Worm (Caenorhabditis elegans) whole organism, young adult: ENCODE measurements around the gene sru-28.

Source experiments
- B0035.1 ChIP-seq: sonication (generic microtip); optimal IDR thresholded peaks from 2 replicates; lab custom pipeline; 2016; ENCODE audit warnings: missing genetic modification characterization, mild to moderate bottlenecking, missing compliant biosample characterization, missing genotype, missing genetic modification reagents
- C17E4.6 ChIP-seq: fragments of 200-800 bp; sonication (Bioruptor generic); IDR thresholded peaks from 2 replicates; pipeline ENCODE4 v1.3.6; 2022; ENCODE audit warnings: missing genetic modification reagents, missing genetic modification characterization, missing compliant biosample characterization
- F37B4.10 ChIP-seq: fragments of 200-800 bp; sonication (Bioruptor generic); IDR thresholded peaks from 2 replicates; pipeline ENCODE4 v1.3.6; 2022; ENCODE audit warnings: missing genetic modification characterization, missing compliant biosample characterization
- F49E8.2 ChIP-seq: sonication (generic microtip); optimal IDR thresholded peaks from 3 replicates; lab custom pipeline; 2017; ENCODE audit warnings: missing genetic modification characterization, mild to moderate bottlenecking, missing compliant biosample characterization, antibody characterized with exemption, moderate library complexity; ENCODE audit not compliant: insufficient read depth
- T07F8.4 ChIP-seq: sonication (generic microtip); optimal IDR thresholded peaks from 2 replicates; lab custom pipeline; 2016; ENCODE audit warnings: mild to moderate bottlenecking, missing genetic modification characterization, moderate library complexity, missing compliant biosample characterization
- T26A5.8 ChIP-seq: sonication (generic microtip); optimal IDR thresholded peaks from 2 replicates; lab custom pipeline; 2016; ENCODE audit warnings: missing genetic modification characterization, missing compliant biosample characterization
- Y53F4B.3 ChIP-seq: fragments of 200-800 bp; sonication (Bioruptor generic); IDR thresholded peaks from 2 replicates; pipeline ENCODE4 v1.3.6; 2022; ENCODE audit warnings: missing genetic modification reagents, missing genetic modification characterization, missing compliant biosample characterization
- Y53G8AR.9 ChIP-seq: fragments of 200-800 bp; sonication (Bioruptor generic); conservative IDR thresholded peaks from 2 replicates; pipeline ENCODE4 v1.3.6; 2022; ENCODE audit warnings: missing genetic modification reagents, missing genetic modification characterization, missing compliant biosample characterization
- Y79H2A.3 ChIP-seq: fragments of 200-800 bp; sonication (Bioruptor generic); conservative IDR thresholded peaks from 2 replicates; pipeline ENCODE4 v1.3.6; 2022; ENCODE audit warnings: missing genetic modification reagents, missing genetic modification characterization, missing compliant biosample characterization
- Y95B8A.8 ChIP-seq: fragments of 200-800 bp; sonication (Bioruptor generic); IDR thresholded peaks from 2 replicates; pipeline ENCODE4 v1.3.6; 2022; ENCODE audit warnings: missing genetic modification reagents, missing genetic modification characterization, missing compliant biosample characterization
- ama-1 ChIP-seq, 3 experiments: fragments of 150-350 bp in 1 of 3; sonication (generic microtip) in 2 of 3; optimal IDR thresholded peaks; 2 replicates each; lab custom pipeline; 2014 to 2018; ENCODE audit warnings: missing biosample characterization in 2 of 3, missing genetic modification characterization in 2 of 3, missing genetic modification reagents in 2 of 3
- attf-5 ChIP-seq: fragments of 200-800 bp; sonication (Bioruptor generic); optimal IDR thresholded peaks from 2 replicates; lab custom pipeline; 2018; ENCODE audit warnings: mild to moderate bottlenecking, missing genetic modification characterization, missing compliant biosample characterization
- bed-2 ChIP-seq: fragments of 200-800 bp; sonication (Bioruptor generic); IDR thresholded peaks from 2 replicates; pipeline ENCODE4 v1.3.6; 2022; ENCODE audit warnings: missing genetic modification reagents, missing genetic modification characterization, missing compliant biosample characterization
- cebp-2 ChIP-seq: fragments of 200-800 bp; sonication (Bioruptor generic); IDR thresholded peaks from 2 replicates; pipeline ENCODE4 v1.3.6; 2022; ENCODE audit warnings: missing genetic modification characterization, missing compliant biosample characterization
- ceh-40 ChIP-seq: fragments of 200-800 bp; sonication (Bioruptor generic); IDR thresholded peaks from 2 replicates; pipeline ENCODE4 v1.3.6; 2022; ENCODE audit warnings: missing genetic modification characterization, missing compliant biosample characterization
- ceh-79 ChIP-seq: sonication (generic microtip); optimal IDR thresholded peaks from 2 replicates; lab custom pipeline; 2017; ENCODE audit warnings: mild to moderate bottlenecking, missing genetic modification characterization, missing compliant biosample characterization
- chd-7 ChIP-seq: sonication (generic microtip); optimal IDR thresholded peaks from 2 replicates; lab custom pipeline; 2016; ENCODE audit warnings: mild to moderate bottlenecking, missing genetic modification characterization, moderate library complexity, missing compliant biosample characterization
- dpl-1 ChIP-seq: fragments of 150-350 bp; optimal IDR thresholded peaks from 2 replicates; lab custom pipeline; 2014; ENCODE audit warnings: missing biosample characterization, missing genetic modification reagents, missing genetic modification characterization
- efl-1 ChIP-seq: fragments of 150-350 bp; optimal IDR thresholded peaks from 2 replicates; lab custom pipeline; 2014; ENCODE audit warnings: missing biosample characterization, missing genetic modification reagents, missing genetic modification characterization
- egl-44 ChIP-seq: fragments of 200-800 bp; sonication (Bioruptor generic); IDR thresholded peaks from 2 replicates; pipeline ENCODE4 v1.3.6; 2022; ENCODE audit warnings: missing genetic modification reagents, missing genetic modification characterization, missing compliant biosample characterization
- egrh-3 ChIP-seq: fragments of 200-800 bp; sonication (Bioruptor generic); IDR thresholded peaks from 2 replicates; pipeline ENCODE4 v1.3.6; 2022; ENCODE audit warnings: missing genetic modification reagents, missing genetic modification characterization, missing compliant biosample characterization
- ekl-4 ChIP-seq: fragments of 200-800 bp; sonication (Bioruptor generic); IDR thresholded peaks from 2 replicates; pipeline ENCODE4 v1.3.6; 2022; ENCODE audit warnings: missing genetic modification reagents, missing genetic modification characterization, missing compliant biosample characterization
- him-1 ChIP-seq: sonication (generic microtip); optimal IDR thresholded peaks from 2 replicates; lab custom pipeline; 2016; ENCODE audit warnings: missing genotype, missing genetic modification reagents, missing genetic modification characterization, missing compliant biosample characterization
- hlh-26 ChIP-seq: fragments of 200-800 bp; sonication (Bioruptor generic); conservative IDR thresholded peaks from 2 replicates; pipeline ENCODE4 v1.3.6; 2022; ENCODE audit warnings: missing genetic modification reagents, missing genetic modification characterization, missing compliant biosample characterization
- hmg-1.2 ChIP-seq: fragments of 200-800 bp; sonication (Bioruptor generic); IDR thresholded peaks from 2 replicates; pipeline ENCODE4 v1.3.6; 2022; ENCODE audit warnings: missing genetic modification reagents, missing genetic modification characterization, missing compliant biosample characterization
- hmg-20 ChIP-seq: fragments of 200-800 bp; sonication (Bioruptor generic); IDR thresholded peaks from 2 replicates; pipeline ENCODE4 v1.3.6; 2022; ENCODE audit warnings: missing genetic modification reagents, missing genetic modification characterization, missing compliant biosample characterization
- hsf-1 ChIP-seq: fragments of 200-800 bp; sonication (Bioruptor generic); IDR thresholded peaks from 2 replicates; pipeline ENCODE4 v1.3.6; 2022; ENCODE audit warnings: missing genetic modification reagents, missing genetic modification characterization, missing compliant biosample characterization
- lag-1 ChIP-seq: fragments of 200-800 bp; sonication (Bioruptor generic); IDR thresholded peaks from 2 replicates; pipeline ENCODE4 v1.3.6; 2022; ENCODE audit warnings: missing genetic modification reagents, missing genetic modification characterization, missing compliant biosample characterization
- let-526 ChIP-seq: fragments of 200-800 bp; sonication (Bioruptor generic); IDR thresholded peaks from 2 replicates; pipeline ENCODE4 v1.3.6; 2022; ENCODE audit warnings: missing genetic modification reagents, missing genetic modification characterization, missing compliant biosample characterization
- let-607 ChIP-seq, 2 experiments: fragments of 200-800 bp in 1 of 2; sonication (Bioruptor generic) in 1 of 2; sonication (generic microtip) in 1 of 2; optimal IDR thresholded peaks; 2 replicates each; lab custom pipeline; 2016 to 2018; ENCODE audit warnings: mild to moderate bottlenecking in 2 of 2, missing compliant biosample characterization in 2 of 2, missing genetic modification characterization in 2 of 2, moderate library complexity in 2 of 2, missing genotype in 1 of 2
- lin-35 ChIP-seq, 3 experiments: fragments of 150-350 bp in 2 of 3; sonication (generic microtip) in 1 of 3; optimal IDR thresholded peaks; 2 replicates each; lab custom pipeline; 2014 to 2018; ENCODE audit warnings: missing biosample characterization in 3 of 3, missing genetic modification characterization in 3 of 3, missing genetic modification reagents in 3 of 3
- lin-54 ChIP-seq: fragments of 200-800 bp; sonication (Bioruptor generic); optimal IDR thresholded peaks from 2 replicates; lab custom pipeline; 2018; ENCODE audit warnings: mild to moderate bottlenecking, missing genetic modification characterization, missing compliant biosample characterization
- madf-10 ChIP-seq: sonication (generic microtip); optimal IDR thresholded peaks from 2 replicates; lab custom pipeline; 2016; ENCODE audit warnings: mild to moderate bottlenecking, missing genetic modification characterization, missing compliant biosample characterization
- mel-28 ChIP-seq: sonication (generic microtip); optimal IDR thresholded peaks from 2 replicates; lab custom pipeline; 2016; ENCODE audit warnings: borderline replicate concordance, mild to moderate bottlenecking, missing genetic modification characterization, missing compliant biosample characterization
- nfya-1 ChIP-seq: sonication (generic microtip); optimal IDR thresholded peaks from 2 replicates; lab custom pipeline; 2017; ENCODE audit warnings: antibody characterized with exemption, missing compliant biosample characterization, missing genetic modification characterization, borderline replicate concordance; ENCODE audit not compliant: insufficient read depth
- nfya-2 ChIP-seq: fragments of 200-800 bp; sonication (Bioruptor generic); IDR thresholded peaks from 2 replicates; pipeline ENCODE4 v1.3.6; 2022; ENCODE audit warnings: missing genetic modification reagents, missing genetic modification characterization, missing compliant biosample characterization
- nhr-120 ChIP-seq: fragments of 200-800 bp; sonication (Bioruptor generic); IDR thresholded peaks from 2 replicates; pipeline ENCODE4 v1.3.6; 2022; ENCODE audit warnings: missing genetic modification characterization, missing compliant biosample characterization
- nhr-27 ChIP-seq: fragments of 200-800 bp; sonication (Bioruptor generic); optimal IDR thresholded peaks from 2 replicates; lab custom pipeline; 2018; ENCODE audit warnings: mild to moderate bottlenecking, missing genetic modification characterization, moderate library complexity, missing compliant biosample characterization
- nhr-90 ChIP-seq: sonication (generic microtip); optimal IDR thresholded peaks from 2 replicates; lab custom pipeline; 2016; ENCODE audit warnings: missing genotype, mild to moderate bottlenecking, missing genetic modification characterization, missing compliant biosample characterization
- rcor-1 ChIP-seq: fragments of 200-800 bp; sonication (Bioruptor generic); IDR thresholded peaks from 2 replicates; pipeline ENCODE4 v1.3.6; 2022; ENCODE audit warnings: missing genetic modification reagents, missing genetic modification characterization, missing compliant biosample characterization
- sea-2 ChIP-seq: fragments of 200-800 bp; sonication (Bioruptor generic); IDR thresholded peaks from 2 replicates; pipeline ENCODE4 v1.3.6; 2022; ENCODE audit warnings: missing genetic modification characterization, missing compliant biosample characterization
- snpc-1.3 ChIP-seq: sonication (generic microtip); optimal IDR thresholded peaks from 2 replicates; lab custom pipeline; 2017; ENCODE audit warnings: missing genetic modification characterization, mild to moderate bottlenecking, missing compliant biosample characterization, antibody characterized with exemption, moderate library complexity, missing genotype, missing genetic modification reagents; ENCODE audit not compliant: insufficient read depth
- tlf-1 ChIP-seq: fragments of 200-800 bp; sonication (Bioruptor generic); optimal IDR thresholded peaks from 2 replicates; lab custom pipeline; 2018; ENCODE audit warnings: mild to moderate bottlenecking, missing genetic modification characterization, missing compliant biosample characterization
- unc-130 ChIP-seq: sonication (generic microtip); optimal IDR thresholded peaks from 2 replicates; lab custom pipeline; 2016; ENCODE audit warnings: missing genetic modification reagents, missing genetic modification characterization, missing compliant biosample characterization
- zim-3 ChIP-seq: sonication (generic microtip); optimal IDR thresholded peaks from 2 replicates; lab custom pipeline; 2017; ENCODE audit warnings: mild to moderate bottlenecking, missing genetic modification characterization, moderate library complexity, missing compliant biosample characterization
- ztf-28 ChIP-seq: fragments of 200-800 bp; sonication (Bioruptor generic); IDR thresholded peaks from 2 replicates; pipeline ENCODE4 v1.3.6; 2022; ENCODE audit warnings: missing genetic modification reagents, missing genetic modification characterization, missing compliant biosample characterization
- ztf-6 ChIP-seq: fragments of 200-800 bp; sonication (Bioruptor generic); IDR thresholded peaks from 2 replicates; pipeline ENCODE4 v1.3.6; 2022; ENCODE audit warnings: missing genetic modification reagents, missing genetic modification characterization, missing compliant biosample characterization

Gene sru-28

ce11 chrV:1474486-1475125 lies 31.5 kb upstream of the sru-28 start, which contains the start of the genes F53E2.2 and unc-60 (continued):
- TF ChIP-seq nhr-27 (tag; lab: Kevin White, UChicago) (no peak), F37B4.10 (GFP tag; lab: Robert Waterston, UW) (no peak), lag-1 (GFP tag; lab: Robert Waterston, UW) (no peak), ekl-4 (peak; percentile 15; the same call in 1 of the 2 replicates), hmg-1.2 (GFP tag; lab: Robert Waterston, UW) (peak; percentile 67; the same call in 1 of the 2 replicates), Y79H2A.3 (GFP tag; lab: Robert Waterston, UW) (no peak), snpc-1.3 (tag; lab: Kevin White, UChicago) (no peak), attf-5 (GFP tag; lab: Kevin White, UChicago) (peak; percentile 77), bed-2 (GFP tag; lab: Robert Waterston, UW) (no peak), ceh-79 (tag; lab: Kevin White, UChicago) (no peak), Y95B8A.8 (GFP tag; lab: Robert Waterston, UW) (no peak), tlf-1 (GFP tag; lab: Kevin White, UChicago) (no peak), T26A5.8 (tag; lab: Kevin White, UChicago) (no peak), ztf-6 (GFP tag; lab: Robert Waterston, UW) (no peak), B0035.1 (tag; lab: Kevin White, UChicago) (no peak), let-526 (GFP tag; lab: Robert Waterston, UW) (0 out of 2 replicates have a peak, but pooled peaks have one; percentile 42), nfya-2 (GFP tag; lab: Robert Waterston, UW) (no peak), hlh-26 (no peak), nhr-90 (tag; lab: Kevin White, UChicago) (no peak), him-1 (tag; lab: Kevin White, UChicago) (no peak), chd-7 (peak; percentile 17), C17E4.6 (no peak), hmg-20 (GFP tag; lab: Robert Waterston, UW) (no peak), egl-44 (GFP tag; lab: Robert Waterston, UW) (no peak; the same call in 1 of the 2 replicates), dpl-1 (no peak), efl-1 (GFP tag; lab: Kevin White, UChicago) (no peak), Y53G8AR.9 (GFP tag; lab: Robert Waterston, UW) (0 out of 2 replicates have a peak, but pooled peaks have one; percentile 41), ceh-40 (GFP tag; lab: Robert Waterston, UW) (0 out of 2 replicates have a peak, but pooled peaks have one; percentile 36), T07F8.4 (no peak), F49E8.2 (tag; lab: Kevin White, UChicago) (no peak), sea-2 (GFP tag; lab: Robert Waterston, UW) (no peak), nhr-120 (GFP tag; lab: Robert Waterston, UW) (no peak), lin-35 (GFP tag; optimal IDR thresholded peaks at IDR 0.05; lab: Kevin White, UChicago) (peak in 1 of 3 experiments; percentile 71), nfya-1 (tag; lab: Kevin White, UChicago) (no peak), Y53F4B.3 (GFP tag; lab: Robert Waterston, UW) (no peak), hsf-1 (GFP tag; lab: Robert Waterston, UW) (0 out of 2 replicates have a peak, but pooled peaks have one; percentile 40), unc-130 (no peak), madf-10 (tag; lab: Kevin White, UChicago) (peak; percentile 29), egrh-3 (GFP tag; lab: Robert Waterston, UW) (peak; percentile 68), cebp-2 (0 out of 2 replicates have a peak, but pooled peaks have one; percentile 54), mel-28 (tag; lab: Kevin White, UChicago) (no peak), ama-1 (optimal IDR thresholded peaks at IDR 0.05; lab: Kevin White, UChicago) (no peak), ama-1 (GFP tag; optimal IDR thresholded peaks at IDR 0.05; lab: Kevin White, UChicago) (no peak), ztf-28 (GFP tag; lab: Robert Waterston, UW) (no peak), zim-3 (tag; lab: Kevin White, UChicago) (no peak), let-607 (tag; optimal IDR thresholded peaks at IDR 0.05; lab: Kevin White, UChicago) (no peak), rcor-1 (GFP tag; lab: Robert Waterston, UW) (no peak), lin-54 (GFP tag; lab: Kevin White, UChicago) (no peak)
